Worm (Caenorhabditis elegans): ENCODE measurements around the gene B0024.15.

The B0024.15 gene

ce11 chrV:10320101-10320761 lies 30.4 kb downstream of the B0024.15 start, which contains the start of the genes gna-1 and B0024.13 (continued):
- TF ChIP-seq ama-1 (optimal IDR thresholded peaks at IDR 0.05) (no peak), tlp-1 (tag; optimal IDR thresholded peaks at IDR 0.05) (no peak), ceh-63 (GFP tag; optimal IDR thresholded peaks at IDR 0.05) (no peak), nhr-47 (tag; optimal IDR thresholded peaks at IDR 0.05) (peak; percentile 81), sup-37 (GFP tag; optimal IDR thresholded peaks at IDR 0.05) (no peak), egl-13 (tag; optimal IDR thresholded peaks at IDR 0.05) (peak; percentile 77), elt-2 (tag; optimal IDR thresholded peaks at IDR 0.05) (peak; percentile 41), unc-98 (GFP tag; IDR thresholded peaks at IDR 0.05) (no peak; the same call in 1 of the 2 replicates), efl-1 (optimal IDR thresholded peaks at IDR 0.05) (peak; percentile 41 to 70), efl-1 (GFP tag; optimal IDR thresholded peaks at IDR 0.05 in 1 of 2) (peak; percentile 65 to 95), blmp-1 (tag; optimal IDR thresholded peaks at IDR 0.05) (peak; percentile 60), sptf-1 (tag; optimal IDR thresholded peaks at IDR 0.05) (no peak), ztf-11 (tag; optimal IDR thresholded peaks at IDR 0.05) (peak in 1 of 2 experiments; percentile 86), hpl-2 (GFP tag; optimal IDR thresholded peaks at IDR 0.05) (no peak), ceh-88 (GFP tag; IDR thresholded peaks at IDR 0.05) (peak; percentile 22; the same call in 1 of the 2 replicates), hlh-4 (tag; optimal IDR thresholded peaks at IDR 0.05) (no peak), jun-1 (tag; optimal IDR thresholded peaks at IDR 0.05) (peak; percentile 19), pax-3 (tag; optimal IDR thresholded peaks at IDR 0.05) (peak; percentile 51), nhr-28 (tag; optimal IDR thresholded peaks at IDR 0.05) (no peak), lin-39 (tag; optimal IDR thresholded peaks at IDR 0.05) (no peak), mab-9 (GFP tag; IDR thresholded peaks at IDR 0.05) (no peak), ceh-82 (tag; optimal IDR thresholded peaks at IDR 0.05) (peak; percentile 19 to 68 (median 38)), ets-5 (GFP tag; IDR thresholded peaks at IDR 0.05) (no peak), lin-15B (tag; optimal IDR thresholded peaks at IDR 0.05) (peak; percentile 30), unc-130 (tag; optimal IDR thresholded peaks at IDR 0.05) (peak; percentile 33), dsc-1 (tag; optimal IDR thresholded peaks at IDR 0.05) (peak; percentile 82), lsy-2 (tag; optimal IDR thresholded peaks at IDR 0.05) (peak; percentile 54 to 64), nhr-19 (GFP tag; conservative IDR thresholded peaks at IDR 0.05) (peak; percentile 72), zip-4 (GFP tag; optimal IDR thresholded peaks at IDR 0.05) (no peak), ceh-8 (GFP tag; optimal IDR thresholded peaks at IDR 0.05) (no peak), nhr-84 (tag; optimal IDR thresholded peaks at IDR 0.05) (no peak)

ce11 chrV:10323537-10323936 lies 33.7 kb downstream of the B0024.15 start:
- TF ChIP-seq Y116A8C.19 (tag; optimal IDR thresholded peaks at IDR 0.05; ENCODE audit: borderline replicate concordance) (no peak), mdl-1 (tag; optimal IDR thresholded peaks at IDR 0.05) (no peak), tbx-2 (tag; optimal IDR thresholded peaks at IDR 0.05) (no peak), alr-1 (tag; optimal IDR thresholded peaks at IDR 0.05; ENCODE audit: borderline replicate concordance) (no peak), nhr-76 (tag; optimal IDR thresholded peaks at IDR 0.05) (no peak), nhr-11 (tag; optimal IDR thresholded peaks at IDR 0.05) (no peak), mab-9 (GFP tag; IDR thresholded peaks at IDR 0.05) (no peak), lin-39 (tag; optimal IDR thresholded peaks at IDR 0.05) (no peak), ces-1 (GFP tag; optimal IDR thresholded peaks at IDR 0.05) (no peak), jun-1 (tag; optimal IDR thresholded peaks at IDR 0.05) (no peak), unc-98 (GFP tag; IDR thresholded peaks at IDR 0.05) (no peak), unc-130 (tag; optimal IDR thresholded peaks at IDR 0.05) (no peak), ceh-63 (GFP tag; optimal IDR thresholded peaks at IDR 0.05) (no peak), fos-1 (tag; optimal IDR thresholded peaks at IDR 0.05) (no peak), grh-1 (GFP tag; IDR thresholded peaks at IDR 0.05) (no peak), C16A3.4 (tag; optimal IDR thresholded peaks at IDR 0.05) (no peak), zip-4 (GFP tag; optimal IDR thresholded peaks at IDR 0.05) (no peak), ztf-11 (tag; optimal IDR thresholded peaks at IDR 0.05) (no peak), unc-62 (GFP tag; optimal IDR thresholded peaks at IDR 0.05) (no peak), fkh-4 (tag; optimal IDR thresholded peaks at IDR 0.05; ENCODE audit: borderline replicate concordance) (no peak)
